Worm (Caenorhabditis elegans): ENCODE measurements around the gene ref-2.

The ref-2 gene

ce11 chrX:7798248-7799020 is 54.4 kb downstream of the ref-2 start, which contains the start of gene adm-4:
TSS of gene adm-4 (minus strand) at chrX:7798298.
- TF ChIP-seq hpl-2 (GFP tag; optimal IDR thresholded peaks at IDR 0.05) (no peak), nhr-20 (tag; optimal IDR thresholded peaks at IDR 0.05) (peak; percentile 62), sox-4 (tag; optimal IDR thresholded peaks at IDR 0.05) (peak; percentile 46), hlh-4 (tag; optimal IDR thresholded peaks at IDR 0.05) (no peak), swsn-7 (tag; optimal IDR thresholded peaks at IDR 0.05) (peak; percentile 58), fkh-8 (tag; optimal IDR thresholded peaks at IDR 0.05) (peak; percentile 63), ceh-82 (tag; optimal IDR thresholded peaks at IDR 0.05) (peak in 1 of 3 experiments; percentile 28), blmp-1 (tag; optimal IDR thresholded peaks at IDR 0.05) (peak; percentile 37), aha-1 (tag; optimal IDR thresholded peaks at IDR 0.05) (no peak), fkh-10 (GFP tag; optimal IDR thresholded peaks at IDR 0.05) (no peak), isw-1 (GFP tag; IDR thresholded peaks at IDR 0.05) (peak; percentile 24; the same call in 1 of the 2 replicates), zag-1 (tag; optimal IDR thresholded peaks at IDR 0.05) (no peak), elt-3 (tag; optimal IDR thresholded peaks at IDR 0.05) (no peak), unc-86 (tag; optimal IDR thresholded peaks at IDR 0.05) (peak; percentile 15), pax-3 (tag; optimal IDR thresholded peaks at IDR 0.05) (peak; percentile 59), nhr-12 (tag; optimal IDR thresholded peaks at IDR 0.05) (no peak), ama-1 (optimal IDR thresholded peaks at IDR 0.05) (no peak), nhr-76 (tag; optimal IDR thresholded peaks at IDR 0.05) (no peak), nhr-71 (tag; optimal IDR thresholded peaks at IDR 0.05) (peak; percentile 74), skn-1 (tag; optimal IDR thresholded peaks at IDR 0.05) (no peak), ztf-11 (tag; optimal IDR thresholded peaks at IDR 0.05) (peak in 1 of 2 experiments; percentile 67), C04F5.9 (tag; optimal IDR thresholded peaks at IDR 0.05) (no peak), lsy-2 (tag; optimal IDR thresholded peaks at IDR 0.05) (peak in 1 of 2 experiments; percentile 54), lin-15B (tag; optimal IDR thresholded peaks at IDR 0.05) (no peak), nhr-28 (tag; optimal IDR thresholded peaks at IDR 0.05) (no peak), tlp-1 (tag; optimal IDR thresholded peaks at IDR 0.05) (no peak), mdl-1 (tag; optimal IDR thresholded peaks at IDR 0.05) (peak in 1 of 2 experiments; percentile 38), nhr-237 (tag; optimal IDR thresholded peaks at IDR 0.05) (no peak), nhr-85 (tag) (peak; percentile 74), mef-2 (tag; optimal IDR thresholded peaks at IDR 0.05) (no peak), C34B4.2 (tag; optimal IDR thresholded peaks at IDR 0.05) (no peak), mab-9 (GFP tag; IDR thresholded peaks at IDR 0.05) (no peak), ceh-90 (tag; optimal IDR thresholded peaks at IDR 0.05) (peak; percentile 79), ces-1 (GFP tag; optimal IDR thresholded peaks at IDR 0.05) (no peak), fos-1 (tag; optimal IDR thresholded peaks at IDR 0.05) (no peak), egl-13 (tag; optimal IDR thresholded peaks at IDR 0.05) (peak; percentile 54), egl-27 (tag; optimal IDR thresholded peaks at IDR 0.05) (no peak), F16B12.6 (tag; optimal IDR thresholded peaks at IDR 0.05) (no peak), sptf-1 (tag; optimal IDR thresholded peaks at IDR 0.05) (no peak), lin-35 (GFP tag; optimal IDR thresholded peaks at IDR 0.05) (peak in 1 of 2 experiments; percentile 1), Y116A8C.19 (tag; optimal IDR thresholded peaks at IDR 0.05; ENCODE audit: borderline replicate concordance) (no peak), nhr-47 (tag; optimal IDR thresholded peaks at IDR 0.05) (peak; percentile 72), fkh-4 (tag; optimal IDR thresholded peaks at IDR 0.05; ENCODE audit: borderline replicate concordance) (peak; percentile 56), lin-14 (GFP tag; optimal IDR thresholded peaks at IDR 0.05) (peak; percentile 61), dpl-1 (GFP tag; optimal IDR thresholded peaks at IDR 0.05) (peak; percentile 3 to 25 (median 25)), elt-2 (tag; optimal IDR thresholded peaks at IDR 0.05) (peak; percentile 36), ceh-88 (GFP tag; IDR thresholded peaks at IDR 0.05) (no peak), ets-5 (GFP tag; IDR thresholded peaks at IDR 0.05) (no peak), nhr-11 (tag; optimal IDR thresholded peaks at IDR 0.05) (no peak), lin-13 (GFP tag; optimal IDR thresholded peaks at IDR 0.05) (no peak), lir-3 (tag; optimal IDR thresholded peaks at IDR 0.05; ENCODE audit: poor library complexity) (peak; percentile 87), unc-98 (GFP tag; IDR thresholded peaks at IDR 0.05) (peak; percentile 49; the same call in 1 of the 2 replicates)

All from whole organism, L1 larva.